Fruit fly (Drosophila melanogaster) whole organism, pupa: ENCODE data around the gene Atg5.

Experiments used
- CG10348 ChIP-seq: fragments of 200-800 bp; sonication (Bioruptor generic); IDR thresholded peaks from 2 replicates; pipeline ENCODE4 v1.3.6; 2022; ENCODE audit warnings: missing biosample characterization, missing genetic modification characterization
- CG12605 ChIP-seq: fragments of 200-800 bp; sonication (Bioruptor generic); IDR thresholded peaks from 2 replicates; pipeline ENCODE4 v1.3.6; 2022; ENCODE audit warnings: missing biosample characterization, missing genetic modification characterization
- CG13204 ChIP-seq: fragments of 200-800 bp; sonication (Bioruptor generic); optimal IDR thresholded peaks from 2 replicates; lab custom pipeline; 2018; ENCODE audit warnings: missing biosample characterization, mild to moderate bottlenecking, missing genetic modification characterization, moderate library complexity
- CG14655 ChIP-seq: fragments of 200-800 bp; sonication (Bioruptor generic); optimal IDR thresholded peaks from 3 replicates; lab custom pipeline; 2017; ENCODE audit warnings: mild to moderate bottlenecking, missing biosample characterization, missing genetic modification reagents, missing genetic modification characterization
- CG15710 ChIP-seq: fragments of 200-800 bp; sonication (Bioruptor generic); optimal IDR thresholded peaks from 2 replicates; lab custom pipeline; 2018; ENCODE audit warnings: missing biosample characterization, mild to moderate bottlenecking, missing genetic modification characterization, moderate library complexity
- CG17806 ChIP-seq: fragments of 200-800 bp; sonication (Bioruptor generic); optimal IDR thresholded peaks from 2 replicates; lab custom pipeline; 2018; ENCODE audit warnings: missing biosample characterization, mild to moderate bottlenecking, missing genetic modification characterization, moderate library complexity
- CG32121 ChIP-seq: fragments of 200-800 bp; sonication (Bioruptor generic); IDR thresholded peaks from 2 replicates; pipeline ENCODE4 v1.3.6; 2022; ENCODE audit warnings: missing biosample characterization, missing genetic modification characterization
- CG34367 ChIP-seq: fragments of 200-800 bp; sonication (Bioruptor generic); optimal IDR thresholded peaks from 2 replicates; lab custom pipeline; 2018; ENCODE audit warnings: missing biosample characterization, mild to moderate bottlenecking, missing genetic modification characterization
- CG4496 ChIP-seq: fragments of 200-800 bp; sonication (Bioruptor generic); IDR thresholded peaks from 3 replicates; pipeline ENCODE4 v1.3.6; 2022; ENCODE audit warnings: missing biosample characterization, missing genetic modification characterization
- CG8159 ChIP-seq: fragments of 200-800 bp; sonication (Bioruptor generic); optimal IDR thresholded peaks from 3 replicates; lab custom pipeline; 2018; ENCODE audit warnings: missing biosample characterization, mild to moderate bottlenecking, missing genetic modification characterization, moderate library complexity
- CG8301 ChIP-seq: fragments of 200-800 bp; sonication (Bioruptor generic); optimal IDR thresholded peaks from 2 replicates; lab custom pipeline; 2018; ENCODE audit warnings: missing biosample characterization, mild to moderate bottlenecking, missing genetic modification characterization
- CG9948 ChIP-seq: fragments of 200-800 bp; sonication (Bioruptor generic); optimal IDR thresholded peaks from 2 replicates; lab custom pipeline; 2018; ENCODE audit warnings: missing biosample characterization, mild to moderate bottlenecking, missing genetic modification characterization, moderate library complexity
- D1 ChIP-seq: fragments of 200-800 bp; sonication (Bioruptor generic); optimal IDR thresholded peaks from 2 replicates; lab custom pipeline; 2018; ENCODE audit warnings: missing biosample characterization, mild to moderate bottlenecking, missing genetic modification characterization, moderate library complexity
- EcR ChIP-seq: fragments of 200-800 bp; sonication (Bioruptor generic); optimal IDR thresholded peaks from 3 replicates; lab custom pipeline; 2019; ENCODE audit warnings: missing biosample characterization, missing genetic modification characterization, mild to moderate bottlenecking, moderate library complexity, missing genetic modification reagents
- Ets98B ChIP-seq: fragments of 200-800 bp; sonication (Bioruptor generic); IDR thresholded peaks from 2 replicates; pipeline ENCODE4 v1.3.6; 2022; ENCODE audit warnings: missing biosample characterization, missing genetic modification characterization
- Pif1A ChIP-seq: fragments of 200-800 bp; sonication (Bioruptor generic); optimal IDR thresholded peaks from 3 replicates; lab custom pipeline; 2016; ENCODE audit warnings: missing biosample characterization, missing genetic modification characterization
- Pif1B ChIP-seq: fragments of 200-800 bp; sonication (Bioruptor generic); optimal IDR thresholded peaks from 3 replicates; lab custom pipeline; 2016; ENCODE audit warnings: missing biosample characterization, missing genetic modification characterization
- Snoo ChIP-seq: fragments of 200-800 bp; sonication (Bioruptor generic); optimal IDR thresholded peaks from 3 replicates; lab custom pipeline; 2017; ENCODE audit warnings: missing biosample characterization, mild to moderate bottlenecking, missing genetic modification characterization, inconsistent platforms
- fd96Ca ChIP-seq: fragments of 200-800 bp; sonication (Bioruptor generic); IDR thresholded peaks from 3 replicates; pipeline ENCODE4 v1.3.6; 2022; ENCODE audit warnings: missing biosample characterization, missing genetic modification characterization
- gl ChIP-seq: fragments of 200-800 bp; sonication (Bioruptor generic); optimal IDR thresholded peaks from 2 replicates; lab custom pipeline; 2018; ENCODE audit warnings: missing biosample characterization, mild to moderate bottlenecking, missing genetic modification characterization
- rn ChIP-seq: fragments of 200-800 bp; sonication (Bioruptor generic); IDR thresholded peaks from 2 replicates; pipeline ENCODE4 v1.3.6; 2022; ENCODE audit warnings: missing biosample characterization, missing genetic modification characterization

Gene Atg5

dm6 chrX:7336121-7336961 is 12.8 kb upstream of the Atg5 start:
- TF ChIP-seq CG4496 (GFP tag; lab: Robert Waterston, UW) (peak; percentile 83), CG17806 (peak; percentile 71), CG34367 (tag; lab: Kevin White, UChicago) (peak; percentile 62), gl (peak; percentile 2), rn (0 out of 2 replicates have a peak, but pooled peaks have one; percentile 13), CG10348 (GFP tag; lab: Robert Waterston, UW) (peak; percentile 47; the same call in 1 of the 2 replicates), CG8301 (peak; percentile 87), CG13204 (GFP tag; lab: Kevin White, UChicago) (no peak), CG32121 (peak; percentile 77), Pif1A (GFP tag; lab: Kevin White, UChicago) (peak; percentile 53), Pif1B (GFP tag; lab: Kevin White, UChicago) (peak; percentile 41), CG9948 (tag; lab: Kevin White, UChicago) (peak; percentile 78), Snoo (tag; lab: Kevin White, UChicago) (peak; percentile 27), CG14655 (GFP tag; lab: Kevin White, UChicago) (peak; percentile 87), D1 (tag; lab: Kevin White, UChicago) (peak; percentile 9), fd96Ca (GFP tag; lab: Robert Waterston, UW) (peak; percentile 71; the same call in 2 of the 3 replicates), CG8159 (tag; lab: Kevin White, UChicago) (peak; percentile 79), EcR (no peak), Ets98B (GFP tag; lab: Robert Waterston, UW) (peak; percentile 60), CG12605 (GFP tag; lab: Robert Waterston, UW) (0 out of 2 replicates have a peak, but pooled peaks have one; percentile 16), CG15710 (peak; percentile 75)

- TF ChIP-seq CG13204 (GFP tag; lab: Kevin White, UChicago), result peak; percentile 42
- TF ChIP-seq EcR, result peak; percentile 95
- TF ChIP-seq CG15710, result peak; percentile 80
- peak; percentile 74 for TF ChIP-seq CG8301
- peak; percentile 62 for TF ChIP-seq CG9948 (tag; lab: Kevin White, UChicago)
- peak; percentile 73 for TF ChIP-seq CG34367 (tag; lab: Kevin White, UChicago)
- TF ChIP-seq Pif1A (GFP tag; lab: Kevin White, UChicago), result peak; percentile 84
- TF ChIP-seq D1 (tag; lab: Kevin White, UChicago), result no peak
- TF ChIP-seq Pif1B (GFP tag; lab: Kevin White, UChicago), result peak; percentile 59
- no peak for TF ChIP-seq fd96Ca (GFP tag; lab: Robert Waterston, UW)
- peak; percentile 72 for TF ChIP-seq CG17806
- TF ChIP-seq Snoo (tag; lab: Kevin White, UChicago), result peak; percentile 82
- TF ChIP-seq CG8159 (tag; lab: Kevin White, UChicago), result peak; percentile 73
- peak; percentile 37 for TF ChIP-seq gl
- no peak for TF ChIP-seq CG12605 (GFP tag; lab: Robert Waterston, UW)
- TF ChIP-seq rn, result no peak
- TF ChIP-seq CG32121, result no peak; the same call in 1 of the 2 replicates
- peak; percentile 64 for TF ChIP-seq CG14655 (GFP tag; lab: Kevin White, UChicago)
- TF ChIP-seq CG10348 (GFP tag; lab: Robert Waterston, UW), result no peak
- peak; percentile 35 for TF ChIP-seq Ets98B (GFP tag; lab: Robert Waterston, UW)
- peak; percentile 68; the same call in 1 of the 3 replicates for TF ChIP-seq CG4496 (GFP tag; lab: Robert Waterston, UW)
Measured at dm6 chrX:7335524-7335991, 12.0 kb upstream of the Atg5 start.

- TF ChIP-seq Pif1A (GFP tag; lab: Kevin White, UChicago) (peak; percentile 9), Ets98B (GFP tag; lab: Robert Waterston, UW) (peak; percentile 18; the same call in 1 of the 2 replicates), CG14655 (GFP tag; lab: Kevin White, UChicago) (peak; percentile 85), CG8301 (peak; percentile 72), rn (no peak; the same call in 1 of the 2 replicates), CG13204 (GFP tag; lab: Kevin White, UChicago) (peak; percentile 76), Snoo (tag; lab: Kevin White, UChicago) (peak; percentile 23), Pif1B (GFP tag; lab: Kevin White, UChicago) (no peak), fd96Ca (GFP tag; lab: Robert Waterston, UW) (no peak), D1 (tag; lab: Kevin White, UChicago) (peak; percentile 59), CG9948 (tag; lab: Kevin White, UChicago) (peak; percentile 79), CG4496 (GFP tag; lab: Robert Waterston, UW) (peak; percentile 48; the same call in 2 of the 3 replicates), CG17806 (peak; percentile 79), CG32121 (no peak), CG34367 (tag; lab: Kevin White, UChicago) (peak; percentile 60), CG12605 (GFP tag; lab: Robert Waterston, UW) (no peak), gl (no peak), EcR (no peak), CG8159 (tag; lab: Kevin White, UChicago) (peak; percentile 86), CG10348 (GFP tag; lab: Robert Waterston, UW) (0 out of 2 replicates have a peak, but pooled peaks have one; percentile 9), CG15710 (peak; percentile 79)
Measured at dm6 chrX:7334801-7335176, 11.2 kb upstream of the Atg5 start.

DNA sequence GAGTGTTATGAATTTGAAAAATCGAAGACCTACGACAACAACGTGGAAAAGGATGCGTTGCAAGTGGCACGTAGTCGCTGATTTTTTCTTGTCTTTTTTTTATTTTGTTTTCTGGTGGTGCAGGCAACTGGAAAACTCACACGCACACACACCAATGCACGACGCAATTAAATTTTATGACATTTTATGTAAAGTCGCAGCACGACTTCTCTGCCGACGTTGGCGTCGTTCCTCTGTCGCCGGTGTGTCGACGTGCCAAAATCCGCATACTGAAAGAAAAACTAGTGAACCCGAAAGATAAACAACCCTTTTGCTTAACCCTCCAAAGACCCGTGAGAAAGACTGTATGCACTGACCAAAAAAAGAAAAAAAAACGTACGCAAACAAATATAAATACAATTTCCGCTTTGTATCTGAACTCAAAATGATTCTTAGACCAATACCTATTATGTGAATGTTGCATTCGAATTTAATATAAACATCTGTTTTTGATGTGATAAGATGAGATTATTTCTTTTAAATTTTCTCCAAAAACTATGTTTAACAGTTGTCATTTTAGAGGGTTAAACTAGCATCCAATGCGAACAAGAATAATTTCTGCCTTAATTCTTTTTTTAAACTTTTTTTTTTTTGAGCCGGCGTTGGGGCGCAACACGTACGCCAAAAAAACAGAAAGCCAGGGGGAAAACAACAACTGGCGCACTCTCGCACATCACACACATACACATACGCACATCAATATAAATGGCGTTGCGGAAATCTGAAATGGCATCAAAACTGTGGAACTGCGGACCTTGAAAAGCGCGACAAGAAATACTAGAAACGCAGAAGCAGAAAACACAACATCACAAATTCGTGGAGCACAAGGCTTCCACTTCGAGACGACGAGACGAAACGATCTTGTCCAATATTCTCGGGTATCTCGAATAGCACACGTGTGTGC is 10.6 kb upstream of the Atg5 start:
- TF ChIP-seq Pif1A (GFP tag; lab: Kevin White, UChicago) (peak; percentile 77), CG12605 (GFP tag; lab: Robert Waterston, UW) (no peak), Snoo (tag; lab: Kevin White, UChicago) (peak; percentile 32), CG14655 (GFP tag; lab: Kevin White, UChicago) (peak; percentile 85), CG15710 (peak; percentile 85), CG17806 (peak; percentile 86), CG13204 (GFP tag; lab: Kevin White, UChicago) (no peak), EcR (peak; percentile 11), CG4496 (GFP tag; lab: Robert Waterston, UW) (peak; percentile 53; the same call in 1 of the 3 replicates), CG8159 (tag; lab: Kevin White, UChicago) (peak; percentile 88), gl (peak; percentile 44), CG32121 (no peak), rn (peak; percentile 38; the same call in 1 of the 2 replicates), Ets98B (GFP tag; lab: Robert Waterston, UW) (no peak), fd96Ca (GFP tag; lab: Robert Waterston, UW) (0 out of 3 replicates have a peak, but pooled peaks have one; percentile 20), CG9948 (tag; lab: Kevin White, UChicago) (peak; percentile 83), CG34367 (tag; lab: Kevin White, UChicago) (peak; percentile 69), CG10348 (GFP tag; lab: Robert Waterston, UW) (no peak), CG8301 (peak; percentile 67), D1 (tag; lab: Kevin White, UChicago) (peak; percentile 77), Pif1B (GFP tag; lab: Kevin White, UChicago) (peak; percentile 76)
- TF ChIP-seq, all 21 proteins: peak for 16
